Fruit fly (Drosophila melanogaster) whole organism, embryonic: ENCODE measurements around the gene CG14195.

ENCODE experiments used
- Atf6 ChIP-seq: fragments of 200-800 bp; sonication (Bioruptor generic); IDR thresholded peaks from 2 replicates; pipeline ENCODE4 v1.3.6; 2022; ENCODE audit warnings: missing biosample characterization, missing genetic modification characterization
- CG10321 ChIP-seq: fragments of 200-800 bp; sonication (Bioruptor generic); IDR thresholded peaks from 2 replicates; pipeline ENCODE4 v1.3.6; 2022; ENCODE audit warnings: missing biosample characterization, missing genetic modification characterization
- CG10462 ChIP-seq: fragments of 200-800 bp; sonication (Bioruptor generic); optimal IDR thresholded peaks from 2 replicates; lab custom pipeline; 2016; ENCODE audit warnings: missing biosample characterization, missing genetic modification characterization
- CG10543 ChIP-seq: fragments of 200-800 bp; sonication (Bioruptor generic); optimal IDR thresholded peaks from 3 replicates; lab custom pipeline; 2017; ENCODE audit warnings: missing biosample characterization, mild to moderate bottlenecking, missing genetic modification characterization, moderate library complexity
- CG12769 ChIP-seq: fragments of 200-800 bp; sonication (Bioruptor generic); optimal IDR thresholded peaks from 2 replicates; lab custom pipeline; 2019; ENCODE audit warnings: missing biosample characterization, mild to moderate bottlenecking, missing genetic modification characterization, moderate library complexity
- CG13894 ChIP-seq: fragments of 200-800 bp; sonication (Bioruptor generic); optimal IDR thresholded peaks from 3 replicates; lab custom pipeline; 2018; ENCODE audit warnings: missing biosample characterization, mild to moderate bottlenecking, missing genetic modification characterization, moderate library complexity
- CG14050 ChIP-seq: fragments of 200-800 bp; sonication (Bioruptor generic); IDR thresholded peaks from 3 replicates; pipeline ENCODE4 v1.3.6; 2022; ENCODE audit warnings: missing biosample characterization, missing genetic modification characterization
- CG15073 ChIP-seq: fragments of 200-800 bp; sonication (Bioruptor generic); optimal IDR thresholded peaks from 2 replicates; lab custom pipeline; 2016; ENCODE audit warnings: missing biosample characterization, missing genetic modification characterization
- CG15696 ChIP-seq: fragments of 200-800 bp; sonication (Bioruptor generic); optimal IDR thresholded peaks from 2 replicates; lab custom pipeline; 2019; ENCODE audit warnings: missing biosample characterization, mild to moderate bottlenecking, missing genetic modification characterization, moderate library complexity
- CG18262 ChIP-seq: fragments of 200-800 bp; optimal IDR thresholded peaks from 3 replicates; lab custom pipeline; 2019; ENCODE audit warnings: missing biosample characterization, mild to moderate bottlenecking, missing genetic modification characterization, moderate library complexity
- CG31388 ChIP-seq: fragments of 200-800 bp; sonication (Bioruptor generic); optimal IDR thresholded peaks from 2 replicates; lab custom pipeline; 2016; ENCODE audit warnings: missing biosample characterization, missing genetic modification characterization
- CG31441 ChIP-seq: fragments of 200-800 bp; sonication (Bioruptor generic); IDR thresholded peaks from 2 replicates; pipeline ENCODE4 v1.3.6; 2022; ENCODE audit warnings: missing biosample characterization, missing genetic modification characterization
- CG32532 ChIP-seq: fragments of 200-800 bp; sonication (Bioruptor generic); IDR thresholded peaks from 2 replicates; pipeline ENCODE4 v1.3.6; 2022; ENCODE audit warnings: missing biosample characterization, missing genetic modification characterization
- CG4282 ChIP-seq: fragments of 200-800 bp; sonication (Bioruptor generic); optimal IDR thresholded peaks from 2 replicates; lab custom pipeline; 2016; ENCODE audit warnings: missing biosample characterization, missing genetic modification characterization
- CG6654 ChIP-seq: fragments of 200-800 bp; sonication (Bioruptor generic); optimal IDR thresholded peaks from 2 replicates; lab custom pipeline; 2017; ENCODE audit warnings: missing biosample characterization, mild to moderate bottlenecking, missing genetic modification characterization
- CG6689 ChIP-seq: fragments of 200-800 bp; sonication (Bioruptor generic); IDR thresholded peaks from 2 replicates; pipeline ENCODE4 v1.3.6; 2022; ENCODE audit warnings: missing biosample characterization, missing genetic modification characterization
- CG7556 ChIP-seq: fragments of 200-800 bp; sonication (Bioruptor generic); optimal IDR thresholded peaks from 2 replicates; lab custom pipeline; 2017; ENCODE audit warnings: missing biosample characterization, mild to moderate bottlenecking, missing genetic modification characterization
- CG7963 ChIP-seq: fragments of 200-800 bp; sonication (Bioruptor generic); IDR thresholded peaks from 3 replicates; pipeline ENCODE4 v1.3.6; 2022; ENCODE audit warnings: missing biosample characterization, missing genetic modification characterization; ENCODE audit not compliant: partially characterized antibody
- CG8089 ChIP-seq: fragments of 200-800 bp; sonication (Bioruptor generic); optimal IDR thresholded peaks from 3 replicates; lab custom pipeline; 2016; ENCODE audit warnings: missing biosample characterization, missing genetic modification characterization
- CG9932 ChIP-seq: fragments of 200-800 bp; sonication (Bioruptor generic); IDR thresholded peaks from 2 replicates; pipeline ENCODE4 v1.3.6; 2022; ENCODE audit warnings: missing biosample characterization, missing genetic modification characterization
- D ChIP-seq, 2 experiments: fragments of 200-800 bp in 1 of 2; fragments of >200 bp in 1 of 2; sonication (Bioruptor generic) in 1 of 2; optimal IDR thresholded peaks; 2 replicates in 1 of 2; 3 replicates in 1 of 2; lab custom pipeline; 2017; ENCODE audit warnings: mild to moderate bottlenecking in 1 of 2, missing biosample characterization in 1 of 2, missing genetic modification characterization in 1 of 2, missing genetic modification reagents in 1 of 2
- D19A ChIP-seq: fragments of 200-800 bp; optimal IDR thresholded peaks from 3 replicates; lab custom pipeline; 2019; ENCODE audit warnings: missing biosample characterization, mild to moderate bottlenecking, missing genetic modification characterization, moderate library complexity
- Dad ChIP-seq: fragments of 200-800 bp; sonication (Bioruptor generic); optimal IDR thresholded peaks from 3 replicates; lab custom pipeline; 2016; ENCODE audit warnings: missing biosample characterization, missing genetic modification characterization
- Gsc ChIP-seq: fragments of 200-800 bp; sonication (Bioruptor generic); IDR thresholded peaks from 2 replicates; pipeline ENCODE4 v1.3.6; 2022; ENCODE audit warnings: missing biosample characterization, missing genetic modification characterization
- Hr51 ChIP-seq, 2 experiments: fragments of 200-800 bp; sonication (Bioruptor generic); optimal IDR thresholded peaks; 2 replicates in 1 of 2; 3 replicates in 1 of 2; lab custom pipeline; 2016 to 2018; ENCODE audit warnings: missing biosample characterization in 2 of 2, missing genetic modification characterization in 2 of 2, mild to moderate bottlenecking in 1 of 2, moderate library complexity in 1 of 2
- MESR4 ChIP-seq: fragments of 200-800 bp; sonication (Bioruptor generic); optimal IDR thresholded peaks from 2 replicates; lab custom pipeline; 2018; ENCODE audit warnings: missing biosample characterization, mild to moderate bottlenecking, missing genetic modification characterization, moderate library complexity
- Myb ChIP-seq: fragments of 200-800 bp; sonication (Bioruptor generic); optimal IDR thresholded peaks from 2 replicates; lab custom pipeline; 2016; ENCODE audit warnings: missing biosample characterization, missing genetic modification characterization
- NfI ChIP-seq: fragments of 200-800 bp; sonication (Bioruptor generic); optimal IDR thresholded peaks from 3 replicates; lab custom pipeline; 2018; ENCODE audit warnings: missing biosample characterization, mild to moderate bottlenecking, missing genetic modification characterization, moderate library complexity
- PHDP ChIP-seq: fragments of 200-800 bp; sonication (Bioruptor generic); optimal IDR thresholded peaks from 3 replicates; lab custom pipeline; 2018; ENCODE audit warnings: missing biosample characterization, mild to moderate bottlenecking, missing genetic modification characterization, moderate library complexity
- Rfx ChIP-seq: fragments of 200-800 bp; sonication (Bioruptor generic); IDR thresholded peaks from 2 replicates; pipeline ENCODE4 v1.3.6; 2022; ENCODE audit warnings: missing biosample characterization, missing genetic modification characterization
- Side ChIP-seq: fragments of 200-800 bp; sonication (Bioruptor generic); optimal IDR thresholded peaks from 2 replicates; lab custom pipeline; 2016; ENCODE audit warnings: missing biosample characterization, missing genetic modification characterization
- Spps ChIP-seq: fragments of 200-800 bp; sonication (Bioruptor generic); optimal IDR thresholded peaks from 2 replicates; lab custom pipeline; 2018; ENCODE audit warnings: missing biosample characterization, mild to moderate bottlenecking, missing genetic modification characterization
- YL-1 ChIP-seq: fragments of 200-800 bp; sonication (Bioruptor generic); optimal IDR thresholded peaks from 3 replicates; lab custom pipeline; 2017; ENCODE audit warnings: missing biosample characterization, mild to moderate bottlenecking, missing genetic modification characterization
- ab ChIP-seq: fragments of 200-800 bp; sonication (Bioruptor generic); optimal IDR thresholded peaks from 2 replicates; lab custom pipeline; 2016; ENCODE audit warnings: missing biosample characterization, missing genetic modification characterization
- caup ChIP-seq: fragments of 200-800 bp; sonication (Bioruptor generic); optimal IDR thresholded peaks from 3 replicates; lab custom pipeline; 2017; ENCODE audit warnings: missing biosample characterization, mild to moderate bottlenecking, missing genetic modification characterization, moderate library complexity; ENCODE audit not compliant: severe bottlenecking
- dati ChIP-seq: fragments of 200-800 bp; sonication (Bioruptor generic); IDR thresholded peaks from 2 replicates; pipeline ENCODE4 v1.3.6; 2022; ENCODE audit warnings: missing biosample characterization, missing genetic modification characterization
- dmrt11E ChIP-seq: fragments of 200-800 bp; sonication (Bioruptor generic); optimal IDR thresholded peaks from 3 replicates; lab custom pipeline; 2018; ENCODE audit warnings: missing biosample characterization, mild to moderate bottlenecking, missing genetic modification characterization, moderate library complexity
- dmrt99B ChIP-seq: fragments of 200-800 bp; sonication (Bioruptor generic); optimal IDR thresholded peaks from 2 replicates; lab custom pipeline; 2018; ENCODE audit warnings: missing biosample characterization, mild to moderate bottlenecking, missing genetic modification characterization, moderate library complexity
- eve ChIP-seq, 2 experiments: fragments of >200 bp; optimal IDR thresholded peaks; 2 replicates each; lab custom pipeline; 2017; ENCODE audit warnings: missing biosample characterization in 2 of 2, missing genetic modification characterization in 2 of 2
- exex ChIP-seq: fragments of 200-800 bp; sonication (Bioruptor generic); optimal IDR thresholded peaks from 4 replicates; lab custom pipeline; 2018; ENCODE audit warnings: missing biosample characterization, mild to moderate bottlenecking, missing genetic modification characterization, moderate library complexity
- fru ChIP-seq: fragments of >200 bp; optimal IDR thresholded peaks from 2 replicates; lab custom pipeline; 2017
- gem ChIP-seq: fragments of 200-800 bp; sonication (Bioruptor generic); optimal IDR thresholded peaks from 2 replicates; lab custom pipeline; 2019; ENCODE audit warnings: missing biosample characterization, mild to moderate bottlenecking, missing genetic modification characterization, moderate library complexity
- grau ChIP-seq: fragments of 200-800 bp; optimal IDR thresholded peaks from 3 replicates; lab custom pipeline; 2019; ENCODE audit warnings: missing biosample characterization, mild to moderate bottlenecking, missing genetic modification characterization, moderate library complexity
- jing ChIP-seq: fragments of 200-800 bp; sonication (Bioruptor generic); optimal IDR thresholded peaks from 2 replicates; lab custom pipeline; 2018; ENCODE audit warnings: missing biosample characterization, mild to moderate bottlenecking, missing genetic modification characterization
- kay ChIP-seq: fragments of 200-800 bp; sonication (Bioruptor generic); optimal IDR thresholded peaks from 2 replicates; lab custom pipeline; 2016; ENCODE audit warnings: missing biosample characterization, missing genetic modification characterization
- lilli ChIP-seq: fragments of 200-800 bp; sonication (Bioruptor generic); optimal IDR thresholded peaks from 3 replicates; lab custom pipeline; 2016; ENCODE audit warnings: missing biosample characterization, missing genetic modification characterization
- otp ChIP-seq: fragments of 200-800 bp; sonication (Bioruptor generic); IDR thresholded peaks from 3 replicates; pipeline ENCODE4, ENCODE4 v1.3.6; 2022; ENCODE audit warnings: missing biosample characterization, missing genetic modification characterization
- pros ChIP-seq: fragments of 200-800 bp; sonication (Bioruptor generic); optimal IDR thresholded peaks from 3 replicates; lab custom pipeline; 2019; ENCODE audit warnings: missing biosample characterization, mild to moderate bottlenecking, missing genetic modification characterization, moderate library complexity
- run ChIP-seq: fragments of 200-800 bp; sonication (Bioruptor generic); optimal IDR thresholded peaks from 3 replicates; lab custom pipeline; 2018; ENCODE audit warnings: missing biosample characterization, mild to moderate bottlenecking, missing genetic modification characterization
- sens-2 ChIP-seq: fragments of 200-800 bp; sonication (Bioruptor generic); IDR thresholded peaks from 2 replicates; pipeline ENCODE4 v1.3.6; 2022; ENCODE audit warnings: missing biosample characterization, missing genetic modification characterization
- zen2 ChIP-seq: fragments of 200-800 bp; sonication (Bioruptor generic); IDR thresholded peaks from 3 replicates; pipeline ENCODE4 v1.3.6; 2022; ENCODE audit warnings: missing biosample characterization, missing genetic modification characterization; ENCODE audit not compliant: partially characterized antibody

CG14195 gene

dm6 chrX:19193336-19193735 lies 18.5 kb downstream of the CG14195 start, which contains the start of the genes CG7914 and CG14194 (continued):
- TF ChIP-seq gem (tag; lab: Kevin White, UChicago) (no peak), CG31388 (no peak), grau (tag; lab: Kevin White, UChicago) (peak; percentile 14), CG9932 (GFP tag; lab: Robert Waterston, UW) (peak; percentile 15; the same call in 1 of the 2 replicates), jing (GFP tag; lab: Kevin White, UChicago) (no peak), dmrt99B (tag; lab: Kevin White, UChicago) (no peak), CG31441 (GFP tag; lab: Robert Waterston, UW) (no peak), D19A (no peak), Hr51 (GFP tag; optimal IDR thresholded peaks at IDR 0.05; lab: Kevin White, UChicago) (no peak), zen2 (GFP tag; lab: Robert Waterston, UW) (peak; percentile 75), CG8089 (no peak), CG10543 (GFP tag; lab: Kevin White, UChicago) (no peak), exex (tag; lab: Kevin White, UChicago) (no peak), kay (GFP tag; lab: Kevin White, UChicago) (no peak), CG4282 (no peak), eve (GFP tag; optimal IDR thresholded peaks at IDR 0.05; lab: Kevin White, UChicago) (no peak), run (tag; lab: Kevin White, UChicago) (no peak), CG7556 (GFP tag; lab: Kevin White, UChicago) (no peak), CG10462 (GFP tag; lab: Kevin White, UChicago) (no peak), Side (GFP tag; lab: Kevin White, UChicago) (no peak), CG6689 (GFP tag; lab: Robert Waterston, UW) (no peak), dmrt11E (tag; lab: Kevin White, UChicago) (no peak), CG14050 (no peak), fru (lab: Kevin White, UChicago) (no peak), CG15073 (GFP tag; lab: Kevin White, UChicago) (no peak), CG13894 (tag; lab: Kevin White, UChicago) (no peak), CG12769 (no peak), Gsc (GFP tag; lab: Robert Waterston, UW) (no peak), otp (GFP tag; lab: Robert Waterston, UW) (no peak), sens-2 (no peak), MESR4 (peak; percentile 74), CG7963 (peak; percentile 84), pros (GFP tag; lab: Kevin White, UChicago) (no peak), CG6654 (GFP tag; lab: Kevin White, UChicago) (no peak), Rfx (peak; percentile 48), CG32532 (GFP tag; lab: Robert Waterston, UW) (no peak), PHDP (tag; lab: Kevin White, UChicago) (no peak), Dad (GFP tag; lab: Kevin White, UChicago) (no peak), caup (GFP tag; lab: Kevin White, UChicago) (no peak), dati (GFP tag; lab: Robert Waterston, UW) (no peak), CG15696 (tag; lab: Kevin White, UChicago) (no peak), ab (GFP tag; lab: Kevin White, UChicago) (no peak), lilli (GFP tag; lab: Kevin White, UChicago) (no peak), CG18262 (tag; lab: Kevin White, UChicago) (no peak), NfI (peak; percentile 12), Atf6 (GFP tag; lab: Robert Waterston, UW) (no peak), Spps (tag; lab: Kevin White, UChicago) (no peak), Myb (GFP tag; lab: Kevin White, UChicago) (no peak), CG10321 (GFP tag; lab: Robert Waterston, UW) (no peak), YL-1 (GFP tag; lab: Kevin White, UChicago) (peak; percentile 43), D (optimal IDR thresholded peaks at IDR 0.05; lab: Kevin White, UChicago) (no peak), D (GFP tag; optimal IDR thresholded peaks at IDR 0.05; lab: Kevin White, UChicago) (no peak)
